Worm (Caenorhabditis elegans) whole organism, late embryonic: ENCODE data around the gene F16B4.7.

Experiments used
- ama-1 ChIP-seq: fragments of 150-350 bp; optimal IDR thresholded peaks from 2 replicates; lab custom pipeline; 2014
- ets-4 ChIP-seq: sonication (generic microtip); optimal IDR thresholded peaks from 2 replicates; lab custom pipeline; 2016; ENCODE audit warnings: missing genetic modification characterization, missing compliant biosample characterization
- lim-6 ChIP-seq: sonication (generic microtip); optimal IDR thresholded peaks from 2 replicates; lab custom pipeline; 2016; ENCODE audit warnings: missing genetic modification characterization, missing compliant biosample characterization
- madf-2 ChIP-seq: sonication (generic microtip); optimal IDR thresholded peaks from 2 replicates; lab custom pipeline; 2017; ENCODE audit warnings: missing genetic modification characterization, missing compliant biosample characterization
- pha-4 ChIP-seq: fragments of 150-350 bp; optimal IDR thresholded peaks from 2 replicates; lab custom pipeline; 2018; ENCODE audit warnings: missing biosample characterization, missing genetic modification reagents, missing genetic modification characterization
- rnt-1 ChIP-seq: sonication (generic microtip); optimal IDR thresholded peaks from 2 replicates; lab custom pipeline; 2016; ENCODE audit warnings: missing genetic modification characterization, missing compliant biosample characterization
- ttx-3 ChIP-seq: sonication (generic microtip); optimal IDR thresholded peaks from 2 replicates; lab custom pipeline; 2016; ENCODE audit warnings: missing genetic modification reagents, missing genetic modification characterization, missing compliant biosample characterization
- unc-42 ChIP-seq: sonication (generic microtip); optimal IDR thresholded peaks from 2 replicates; lab custom pipeline; 2016; ENCODE audit warnings: missing genotype, missing genetic modification characterization, missing compliant biosample characterization
- unc-55 ChIP-seq: sonication (generic microtip); optimal IDR thresholded peaks from 2 replicates; lab custom pipeline; 2017; ENCODE audit warnings: missing biosample characterization, missing genetic modification reagents, missing genetic modification characterization

ce11 chrV:1583242-1583641, 2.3 kb upstream of the F16B4.7 start:
- TF ChIP-seq unc-55 (no peak), unc-42 (tag; lab: Kevin White, UChicago) (no peak), madf-2 (no peak), ama-1 (no peak), ttx-3 (no peak), lim-6 (no peak), ets-4 (tag; lab: Kevin White, UChicago) (no peak), rnt-1 (tag; lab: Kevin White, UChicago) (no peak), pha-4 (no peak)
